Fruit fly (Drosophila melanogaster) whole organism, pupa: ENCODE data around the gene CG17221.

Experiments used
- CG10348 ChIP-seq: fragments of 200-800 bp; sonication (Bioruptor generic); IDR thresholded peaks from 2 replicates; pipeline ENCODE4 v1.3.6; 2022; ENCODE audit warnings: missing biosample characterization, missing genetic modification characterization
- CG12605 ChIP-seq: fragments of 200-800 bp; sonication (Bioruptor generic); IDR thresholded peaks from 2 replicates; pipeline ENCODE4 v1.3.6; 2022; ENCODE audit warnings: missing biosample characterization, missing genetic modification characterization
- CG17806 ChIP-seq: fragments of 200-800 bp; sonication (Bioruptor generic); optimal IDR thresholded peaks from 2 replicates; lab custom pipeline; 2018; ENCODE audit warnings: missing biosample characterization, mild to moderate bottlenecking, missing genetic modification characterization, moderate library complexity
- CG4496 ChIP-seq: fragments of 200-800 bp; sonication (Bioruptor generic); IDR thresholded peaks from 3 replicates; pipeline ENCODE4 v1.3.6; 2022; ENCODE audit warnings: missing biosample characterization, missing genetic modification characterization
- CG8159 ChIP-seq: fragments of 200-800 bp; sonication (Bioruptor generic); optimal IDR thresholded peaks from 3 replicates; lab custom pipeline; 2018; ENCODE audit warnings: missing biosample characterization, mild to moderate bottlenecking, missing genetic modification characterization, moderate library complexity
- CG8301 ChIP-seq: fragments of 200-800 bp; sonication (Bioruptor generic); optimal IDR thresholded peaks from 2 replicates; lab custom pipeline; 2018; ENCODE audit warnings: missing biosample characterization, mild to moderate bottlenecking, missing genetic modification characterization
- CG9948 ChIP-seq: fragments of 200-800 bp; sonication (Bioruptor generic); optimal IDR thresholded peaks from 2 replicates; lab custom pipeline; 2018; ENCODE audit warnings: missing biosample characterization, mild to moderate bottlenecking, missing genetic modification characterization, moderate library complexity
- EcR ChIP-seq: fragments of 200-800 bp; sonication (Bioruptor generic); optimal IDR thresholded peaks from 3 replicates; lab custom pipeline; 2019; ENCODE audit warnings: missing biosample characterization, missing genetic modification characterization, mild to moderate bottlenecking, moderate library complexity, missing genetic modification reagents
- Pif1B ChIP-seq: fragments of 200-800 bp; sonication (Bioruptor generic); optimal IDR thresholded peaks from 3 replicates; lab custom pipeline; 2016; ENCODE audit warnings: missing biosample characterization, missing genetic modification characterization
- Snoo ChIP-seq: fragments of 200-800 bp; sonication (Bioruptor generic); optimal IDR thresholded peaks from 3 replicates; lab custom pipeline; 2017; ENCODE audit warnings: missing biosample characterization, mild to moderate bottlenecking, missing genetic modification characterization, inconsistent platforms
- gl ChIP-seq: fragments of 200-800 bp; sonication (Bioruptor generic); optimal IDR thresholded peaks from 2 replicates; lab custom pipeline; 2018; ENCODE audit warnings: missing biosample characterization, mild to moderate bottlenecking, missing genetic modification characterization
- rn ChIP-seq: fragments of 200-800 bp; sonication (Bioruptor generic); IDR thresholded peaks from 2 replicates; pipeline ENCODE4 v1.3.6; 2022; ENCODE audit warnings: missing biosample characterization, missing genetic modification characterization

dm6 chr2L:2992664-2993174 lies 47.1 kb upstream of the CG17221 start, which contains the start of the genes okr and CG3558:
- TF ChIP-seq Snoo (tag; lab: Kevin White, UChicago) (no peak), CG4496 (no peak), CG10348 (no peak), CG9948 (tag; lab: Kevin White, UChicago) (no peak), CG8159 (tag; lab: Kevin White, UChicago) (no peak), CG17806 (tag; lab: Kevin White, UChicago) (no peak), CG12605 (GFP tag; lab: Robert Waterston, UW) (no peak), Pif1B (GFP tag; lab: Kevin White, UChicago) (no peak), EcR (no peak), gl (tag; lab: Kevin White, UChicago) (no peak), CG8301 (tag; lab: Kevin White, UChicago) (no peak), rn (GFP tag; lab: Robert Waterston, UW) (no peak)
